Fruit fly (Drosophila melanogaster) whole organism, embryonic: ENCODE data around the gene ND-39.
A peak's percentile ranks its signal among the peaks of the same experiment; 100 is the strongest.

ENCODE experiments used
- ATbp ChIP-seq: fragments of 200-800 bp; sonication (Bioruptor generic); optimal IDR thresholded peaks from 2 replicates; lab custom pipeline; 2017; ENCODE audit warnings: missing biosample characterization, mild to moderate bottlenecking, missing genetic modification characterization, missing genetic modification reagents
- Ada2b ChIP-seq: fragments of 200-800 bp; sonication (Bioruptor generic); IDR thresholded peaks from 2 replicates; pipeline ENCODE4 v1.3.6; 2022; ENCODE audit warnings: missing biosample characterization, missing genetic modification characterization
- Atf-2 ChIP-seq: fragments of 200-800 bp; sonication (Bioruptor generic); optimal IDR thresholded peaks from 2 replicates; lab custom pipeline; 2016; ENCODE audit warnings: missing biosample characterization, missing genetic modification characterization
- Blimp-1 ChIP-seq: fragments of 200-800 bp; sonication (Bioruptor generic); optimal IDR thresholded peaks from 3 replicates; lab custom pipeline; 2018; ENCODE audit warnings: missing biosample characterization, missing genetic modification characterization, mild to moderate bottlenecking, moderate library complexity, missing genetic modification reagents
- CG10147 ChIP-seq: fragments of 200-800 bp; sonication (Bioruptor generic); optimal IDR thresholded peaks from 2 replicates; lab custom pipeline; 2019; ENCODE audit warnings: missing biosample characterization, mild to moderate bottlenecking, missing genetic modification characterization, moderate library complexity
- CG10321 ChIP-seq: fragments of 200-800 bp; sonication (Bioruptor generic); IDR thresholded peaks from 2 replicates; pipeline ENCODE4 v1.3.6; 2022; ENCODE audit warnings: missing biosample characterization, missing genetic modification characterization
- CG10979 ChIP-seq: fragments of 200-800 bp; sonication (Bioruptor generic); optimal IDR thresholded peaks from 2 replicates; lab custom pipeline; 2018; ENCODE audit warnings: missing biosample characterization, mild to moderate bottlenecking, missing genetic modification characterization, moderate library complexity
- CG11247 ChIP-seq: fragments of 200-800 bp; sonication (Bioruptor generic); IDR thresholded peaks from 2 replicates; pipeline ENCODE4 v1.3.6; 2022; ENCODE audit warnings: missing biosample characterization, missing genetic modification characterization
- CG12104 ChIP-seq: fragments of 200-800 bp; sonication (Bioruptor generic); optimal IDR thresholded peaks from 3 replicates; lab custom pipeline; 2016; ENCODE audit warnings: missing biosample characterization, missing genetic modification characterization
- CG12942 ChIP-seq: fragments of 200-800 bp; sonication (Bioruptor generic); optimal IDR thresholded peaks from 3 replicates; lab custom pipeline; 2016; ENCODE audit warnings: missing biosample characterization, missing genetic modification characterization
- CG13894 ChIP-seq: fragments of 200-800 bp; sonication (Bioruptor generic); optimal IDR thresholded peaks from 3 replicates; lab custom pipeline; 2018; ENCODE audit warnings: missing biosample characterization, mild to moderate bottlenecking, missing genetic modification characterization, moderate library complexity
- CG18599 ChIP-seq: fragments of 200-800 bp; sonication (Bioruptor generic); optimal IDR thresholded peaks from 3 replicates; lab custom pipeline; 2017; ENCODE audit warnings: missing biosample characterization, missing genetic modification characterization, mild to moderate bottlenecking, moderate library complexity, missing genetic modification reagents
- CG2129 ChIP-seq: fragments of 200-800 bp; sonication (Bioruptor generic); IDR thresholded peaks from 2 replicates; pipeline ENCODE4 v1.3.6; 2022; ENCODE audit warnings: missing biosample characterization, missing genetic modification characterization; ENCODE audit not compliant: partially characterized antibody
- CG30431 ChIP-seq: fragments of 200-800 bp; sonication (Bioruptor generic); optimal IDR thresholded peaks from 2 replicates; lab custom pipeline; 2017; ENCODE audit warnings: missing biosample characterization, missing genetic modification characterization
- CG3407 ChIP-seq: fragments of 200-800 bp; sonication (Bioruptor generic); optimal IDR thresholded peaks from 2 replicates; lab custom pipeline; 2018; ENCODE audit warnings: missing biosample characterization, mild to moderate bottlenecking, missing genetic modification characterization
- CG34376 ChIP-seq: fragments of 200-800 bp; sonication (Bioruptor generic); optimal IDR thresholded peaks from 2 replicates; lab custom pipeline; 2018; ENCODE audit warnings: missing biosample characterization, mild to moderate bottlenecking, missing genetic modification characterization
- CG3995 ChIP-seq: fragments of 200-800 bp; sonication (Bioruptor generic); optimal IDR thresholded peaks from 3 replicates; lab custom pipeline; 2016; ENCODE audit warnings: missing biosample characterization, missing genetic modification characterization
- CG6683 ChIP-seq: fragments of 200-800 bp; sonication (Bioruptor generic); optimal IDR thresholded peaks from 2 replicates; lab custom pipeline; 2017; ENCODE audit warnings: missing biosample characterization, mild to moderate bottlenecking, missing genetic modification characterization, missing genetic modification reagents
- CG8388 ChIP-seq: fragments of 200-800 bp; sonication (Bioruptor generic); optimal IDR thresholded peaks from 2 replicates; lab custom pipeline; 2019; ENCODE audit warnings: missing biosample characterization, mild to moderate bottlenecking, missing genetic modification characterization, moderate library complexity
- CHES-1-like ChIP-seq: fragments of 200-800 bp; sonication (Bioruptor generic); optimal IDR thresholded peaks from 2 replicates; lab custom pipeline; 2016; ENCODE audit warnings: missing biosample characterization, missing genetic modification characterization
- CoRest ChIP-seq: fragments of 200-800 bp; sonication (Bioruptor generic); optimal IDR thresholded peaks from 3 replicates; lab custom pipeline; 2018; ENCODE audit warnings: missing biosample characterization, mild to moderate bottlenecking, missing genetic modification characterization, moderate library complexity
- Deaf1 ChIP-seq: fragments of 200-800 bp; optimal IDR thresholded peaks from 3 replicates; lab custom pipeline; 2019; ENCODE audit warnings: missing biosample characterization, mild to moderate bottlenecking, missing genetic modification characterization, moderate library complexity
- Doc2 ChIP-seq: fragments of 200-800 bp; sonication (Bioruptor generic); IDR thresholded peaks from 2 replicates; pipeline ENCODE4 v1.3.6; 2022; ENCODE audit warnings: missing biosample characterization, missing genetic modification characterization
- E2f1 ChIP-seq: fragments of 200-800 bp; sonication (Bioruptor generic); IDR thresholded peaks from 2 replicates; pipeline ENCODE4 v1.3.6; 2022; ENCODE audit warnings: missing biosample characterization, missing genetic modification characterization
- E2f2 ChIP-seq: fragments of 200-800 bp; sonication (Bioruptor generic); IDR thresholded peaks from 2 replicates; pipeline ENCODE4 v1.3.6; 2022; ENCODE audit warnings: missing biosample characterization, missing genetic modification characterization
- Hand ChIP-seq: fragments of 200-800 bp; sonication (Bioruptor generic); optimal IDR thresholded peaks from 2 replicates; lab custom pipeline; 2017; ENCODE audit warnings: mild to moderate bottlenecking, missing biosample characterization, missing genetic modification reagents, missing genetic modification characterization
- Hr39 ChIP-seq: fragments of >200 bp; optimal IDR thresholded peaks from 2 replicates; lab custom pipeline; 2017
- Lhr ChIP-seq: fragments of 200-800 bp; sonication (Bioruptor generic); optimal IDR thresholded peaks from 3 replicates; lab custom pipeline; 2017; ENCODE audit warnings: mild to moderate bottlenecking, missing biosample characterization, missing genetic modification reagents, missing genetic modification characterization
- Myb ChIP-seq: fragments of 200-800 bp; sonication (Bioruptor generic); optimal IDR thresholded peaks from 2 replicates; lab custom pipeline; 2016; ENCODE audit warnings: missing biosample characterization, missing genetic modification characterization
- PHDP ChIP-seq: fragments of 200-800 bp; sonication (Bioruptor generic); optimal IDR thresholded peaks from 3 replicates; lab custom pipeline; 2018; ENCODE audit warnings: missing biosample characterization, mild to moderate bottlenecking, missing genetic modification characterization, moderate library complexity
- Ptx1 ChIP-seq: fragments of 200-800 bp; sonication (Bioruptor generic); IDR thresholded peaks from 2 replicates; pipeline ENCODE4 v1.3.6; 2022; ENCODE audit warnings: missing biosample characterization, missing genetic modification characterization
- Sry-β ChIP-seq: fragments of 200-800 bp; sonication (Bioruptor generic); optimal IDR thresholded peaks from 2 replicates; lab custom pipeline; 2018; ENCODE audit warnings: missing biosample characterization, mild to moderate bottlenecking, missing genetic modification characterization, moderate library complexity
- TFAM ChIP-seq: fragments of 200-800 bp; sonication (Bioruptor generic); optimal IDR thresholded peaks from 2 replicates; lab custom pipeline; 2017; ENCODE audit warnings: missing biosample characterization, missing genetic modification characterization, inconsistent platforms
- amos ChIP-seq: fragments of 200-800 bp; sonication (Bioruptor generic); IDR thresholded peaks from 2 replicates; pipeline ENCODE4 v1.3.6; 2022; ENCODE audit warnings: missing biosample characterization, missing genetic modification characterization; ENCODE audit not compliant: partially characterized antibody
- ap ChIP-seq: fragments of 200-800 bp; sonication (Bioruptor generic); IDR thresholded peaks from 2 replicates; pipeline ENCODE4 v1.3.6; 2022; ENCODE audit warnings: missing biosample characterization, missing genetic modification characterization
- bab2 ChIP-seq: fragments of 200-800 bp; sonication (Bioruptor generic); optimal IDR thresholded peaks from 2 replicates; lab custom pipeline; 2016; ENCODE audit warnings: missing biosample characterization, missing genetic modification characterization
- chm ChIP-seq: fragments of 200-800 bp; sonication (Bioruptor generic); IDR thresholded peaks from 2 replicates; pipeline ENCODE4 v1.3.6; 2022; ENCODE audit warnings: missing biosample characterization, missing genetic modification characterization
- crol ChIP-seq: fragments of 200-800 bp; sonication (Bioruptor generic); IDR thresholded peaks from 2 replicates; pipeline ENCODE4 v1.3.6; 2022; ENCODE audit warnings: missing biosample characterization, missing genetic modification characterization
- eve ChIP-seq, 2 experiments: fragments of >200 bp; optimal IDR thresholded peaks; 2 replicates each; lab custom pipeline; 2017; ENCODE audit warnings: missing biosample characterization in 2 of 2, missing genetic modification characterization in 2 of 2
- ewg ChIP-seq: fragments of 200-800 bp; sonication (Bioruptor generic); optimal IDR thresholded peaks from 3 replicates; lab custom pipeline; 2017; ENCODE audit warnings: mild to moderate bottlenecking, missing biosample characterization, missing genetic modification reagents, missing genetic modification characterization
- gem ChIP-seq: fragments of 200-800 bp; sonication (Bioruptor generic); optimal IDR thresholded peaks from 2 replicates; lab custom pipeline; 2019; ENCODE audit warnings: missing biosample characterization, mild to moderate bottlenecking, missing genetic modification characterization, moderate library complexity
- grau ChIP-seq: fragments of 200-800 bp; optimal IDR thresholded peaks from 3 replicates; lab custom pipeline; 2019; ENCODE audit warnings: missing biosample characterization, mild to moderate bottlenecking, missing genetic modification characterization, moderate library complexity
- ind ChIP-seq: fragments of 200-800 bp; sonication (Bioruptor generic); optimal IDR thresholded peaks from 3 replicates; lab custom pipeline; 2016; ENCODE audit warnings: missing biosample characterization, missing genetic modification characterization
- nerfin-1 ChIP-seq: fragments of 200-800 bp; sonication (Bioruptor generic); optimal IDR thresholded peaks from 3 replicates; lab custom pipeline; 2019; ENCODE audit warnings: missing biosample characterization, mild to moderate bottlenecking, missing genetic modification characterization, moderate library complexity
- peb ChIP-seq: fragments of 200-800 bp; sonication (Bioruptor generic); IDR thresholded peaks from 2 replicates; pipeline ENCODE4 v1.3.6; 2022; ENCODE audit warnings: missing biosample characterization, missing genetic modification characterization
- ro ChIP-seq: fragments of 200-800 bp; sonication (Bioruptor generic); IDR thresholded peaks from 2 replicates; pipeline ENCODE4 v1.3.6; 2022; ENCODE audit warnings: missing biosample characterization, missing genetic modification characterization
- slp2 ChIP-seq: fragments of 200-800 bp; sonication (Bioruptor generic); optimal IDR thresholded peaks from 2 replicates; lab custom pipeline; 2016; ENCODE audit warnings: missing biosample characterization, missing genetic modification characterization
- sob ChIP-seq: fragments of 200-800 bp; sonication (Bioruptor generic); IDR thresholded peaks from 2 replicates; pipeline ENCODE4 v1.3.6; 2022; ENCODE audit warnings: missing biosample characterization, missing genetic modification characterization
- ttk ChIP-seq: fragments of 200-800 bp; sonication (Bioruptor generic); IDR thresholded peaks from 2 replicates; pipeline ENCODE4 v2.1.2; 2022; ENCODE audit warnings: missing biosample characterization, missing genetic modification characterization
- tup ChIP-seq: fragments of 200-800 bp; sonication (Bioruptor generic); optimal IDR thresholded peaks from 2 replicates; lab custom pipeline; 2016; ENCODE audit warnings: missing biosample characterization, mild to moderate bottlenecking, missing genetic modification characterization, moderate library complexity
- wor ChIP-seq: fragments of 200-800 bp; sonication (Bioruptor generic); IDR thresholded peaks from 2 replicates; pipeline ENCODE4 v1.3.6; 2022; ENCODE audit warnings: missing biosample characterization, missing genetic modification characterization

ND-39 gene

dm6 chr3L:20517179-20517834 lies 25.4 kb downstream of the ND-39 start (continued):
- no peak for TF ChIP-seq Ada2b
- TF ChIP-seq CHES-1-like (GFP tag; lab: Kevin White, UChicago): no peak
- no peak for TF ChIP-seq CG3995
- no peak for TF ChIP-seq Hr39 (lab: Kevin White, UChicago)
- TF ChIP-seq wor (GFP tag; lab: Robert Waterston, UW): no peak
- no peak for TF ChIP-seq CG3407 (GFP tag; lab: Kevin White, UChicago)
- no peak for TF ChIP-seq Sry-β (GFP tag; lab: Kevin White, UChicago)
- TF ChIP-seq slp2: no peak
- peak; percentile 76 for TF ChIP-seq crol (GFP tag; lab: Robert Waterston, UW)
- no peak for TF ChIP-seq Myb (GFP tag; lab: Kevin White, UChicago)
- TF ChIP-seq PHDP (tag; lab: Kevin White, UChicago): no peak
- no peak for TF ChIP-seq CG12104
- TF ChIP-seq CG11247 (GFP tag; lab: Robert Waterston, UW): no peak
- TF ChIP-seq CoRest: no peak
- TF ChIP-seq grau (tag; lab: Kevin White, UChicago): no peak
- TF ChIP-seq TFAM (GFP tag; lab: Kevin White, UChicago): no peak
- TF ChIP-seq ttk (GFP tag; lab: Robert Waterston, UW): peak; percentile 63
- TF ChIP-seq E2f1 (GFP tag; lab: Robert Waterston, UW): no peak
- no peak for TF ChIP-seq CG10979 (tag; lab: Kevin White, UChicago)
- TF ChIP-seq ewg: peak; percentile 27
- no peak for TF ChIP-seq tup (GFP tag; lab: Kevin White, UChicago)
- TF ChIP-seq CG34376 (GFP tag; lab: Kevin White, UChicago): no peak
- TF ChIP-seq CG2129: no peak
- peak; percentile 77 for TF ChIP-seq Deaf1
- TF ChIP-seq CG6683 (GFP tag; lab: Kevin White, UChicago): no peak
- no peak for TF ChIP-seq bab2
- no peak for TF ChIP-seq eve (GFP tag; optimal IDR thresholded peaks at IDR 0.05; lab: Kevin White, UChicago)
- TF ChIP-seq peb (GFP tag; lab: Robert Waterston, UW): no peak
- no peak for TF ChIP-seq ATbp (GFP tag; lab: Kevin White, UChicago)
- TF ChIP-seq CG13894: peak; percentile 92
- no peak for TF ChIP-seq ro
- no peak for TF ChIP-seq CG30431
- TF ChIP-seq Atf-2: no peak
- TF ChIP-seq CG10147 (GFP tag; lab: Kevin White, UChicago): no peak
- no peak for TF ChIP-seq CG12942
- TF ChIP-seq sob (GFP tag; lab: Robert Waterston, UW): no peak
- TF ChIP-seq chm: no peak
- no peak for TF ChIP-seq Ptx1
- no peak for TF ChIP-seq ind (GFP tag; lab: Kevin White, UChicago)
- TF ChIP-seq ap: no peak
- TF ChIP-seq CG8388 (GFP tag; lab: Kevin White, UChicago): peak; percentile 39
- no peak for TF ChIP-seq gem (tag; lab: Kevin White, UChicago)
- TF ChIP-seq Blimp-1: no peak
- no peak for TF ChIP-seq Doc2 (GFP tag; lab: Robert Waterston, UW)
- TF ChIP-seq Lhr (GFP tag; lab: Kevin White, UChicago): no peak
- no peak for TF ChIP-seq Hand (GFP tag; lab: Kevin White, UChicago)
- no peak for TF ChIP-seq CG18599
- no peak for TF ChIP-seq amos
- peak; percentile 14 for TF ChIP-seq nerfin-1
- TF ChIP-seq CG10321 (GFP tag; lab: Robert Waterston, UW): peak; percentile 86
- TF ChIP-seq E2f2: no peak
